Worm (Caenorhabditis elegans) whole organism, L1 larva: ENCODE results near the gene T05C12.1.

ENCODE experiments used
- C04F5.9 ChIP-seq: sonication (generic microtip); optimal IDR thresholded peaks from 2 replicates; lab custom pipeline; 2016; ENCODE audit warnings: missing genetic modification characterization, missing compliant biosample characterization
- C16A3.4 ChIP-seq: fragments of 150-350 bp; optimal IDR thresholded peaks from 2 replicates; lab custom pipeline; 2014; ENCODE audit warnings: missing biosample characterization, missing genetic modification characterization
- Y116A8C.19 ChIP-seq: sonication (generic microtip); optimal IDR thresholded peaks from 2 replicates; lab custom pipeline; 2016; ENCODE audit warnings: missing compliant biosample characterization, missing genetic modification characterization, borderline replicate concordance
- aha-1 ChIP-seq: fragments of 150-350 bp; optimal IDR thresholded peaks from 2 replicates; lab custom pipeline; 2014; ENCODE audit warnings: missing biosample characterization, missing genetic modification characterization
- aly-2 ChIP-seq: fragments of 150-350 bp; optimal IDR thresholded peaks from 2 replicates; lab custom pipeline; 2014; ENCODE audit warnings: missing biosample characterization, missing genetic modification characterization
- ama-1 ChIP-seq: fragments of 150-350 bp; optimal IDR thresholded peaks from 2 replicates; lab custom pipeline; 2014
- blmp-1 ChIP-seq: fragments of 150-350 bp; optimal IDR thresholded peaks from 2 replicates; lab custom pipeline; 2014; ENCODE audit warnings: missing biosample characterization, missing genetic modification characterization
- ceh-63 ChIP-seq: fragments of 200-800 bp; sonication (Bioruptor generic); optimal IDR thresholded peaks from 2 replicates; lab custom pipeline; 2018; ENCODE audit warnings: mild to moderate bottlenecking, missing genetic modification characterization, missing compliant biosample characterization
- ceh-82 ChIP-seq, 3 experiments: fragments of 150-350 bp in 1 of 3; sonication (generic microtip) in 2 of 3; optimal IDR thresholded peaks; 2 replicates each; lab custom pipeline; 2014 to 2017; ENCODE audit warnings: missing biosample characterization in 3 of 3, missing genetic modification characterization in 3 of 3
- ceh-90 ChIP-seq: sonication (generic microtip); optimal IDR thresholded peaks from 2 replicates; lab custom pipeline; 2016; ENCODE audit warnings: missing genetic modification characterization, missing compliant biosample characterization
- ces-1 ChIP-seq: fragments of 150-350 bp; optimal IDR thresholded peaks from 2 replicates; lab custom pipeline; 2014; ENCODE audit warnings: missing biosample characterization, missing genetic modification reagents, missing genetic modification characterization
- dpl-1 ChIP-seq, 3 experiments: fragments of 150-350 bp in 2 of 3; sonication (generic microtip) in 1 of 3; optimal IDR thresholded peaks; 2 replicates each; lab custom pipeline; 2014 to 2017; ENCODE audit warnings: missing biosample characterization in 3 of 3, missing genetic modification characterization in 3 of 3, missing genetic modification reagents in 3 of 3
- efl-1 ChIP-seq, 4 experiments: fragments of 150-350 bp; optimal IDR thresholded peaks in 3 of 4; peaks in 1 of 4; 1 replicate in 1 of 4; 2 replicates in 3 of 4; lab custom pipeline; 2014; ENCODE audit warnings: missing biosample characterization in 2 of 4, missing genetic modification characterization in 2 of 4, missing genetic modification reagents in 2 of 4
- egl-13 ChIP-seq: sonication (generic microtip); optimal IDR thresholded peaks from 2 replicates; lab custom pipeline; 2016; ENCODE audit warnings: missing genotype, missing genetic modification reagents, missing genetic modification characterization, missing compliant biosample characterization
- egl-27 ChIP-seq, 2 experiments: fragments of 150-350 bp in 1 of 2; sonication (generic microtip); optimal IDR thresholded peaks; 3 replicates each; lab custom pipeline; 2017 to 2018; ENCODE audit warnings: missing biosample characterization in 2 of 2, missing genetic modification characterization in 2 of 2, missing genetic modification reagents in 2 of 2
- elt-2 ChIP-seq: sonication (generic microtip); optimal IDR thresholded peaks from 2 replicates; lab custom pipeline; 2016; ENCODE audit warnings: missing genetic modification characterization, mild to moderate bottlenecking, inconsistent platforms, missing compliant biosample characterization, missing genetic modification reagents
- fkh-10 ChIP-seq: sonication (generic microtip); optimal IDR thresholded peaks from 2 replicates; lab custom pipeline; 2017; ENCODE audit warnings: missing biosample characterization, missing genetic modification reagents, missing genetic modification characterization
- grh-1 ChIP-seq: fragments of 200-800 bp; sonication (Bioruptor generic); IDR thresholded peaks from 2 replicates; pipeline ENCODE4 v1.3.6; 2022; ENCODE audit warnings: missing genetic modification reagents, missing genetic modification characterization, missing compliant biosample characterization
- hlh-4 ChIP-seq: sonication (generic microtip); optimal IDR thresholded peaks from 2 replicates; lab custom pipeline; 2016; ENCODE audit warnings: mild to moderate bottlenecking, missing genetic modification characterization, missing compliant biosample characterization
- lin-13 ChIP-seq: fragments of 150-350 bp; optimal IDR thresholded peaks from 2 replicates; lab custom pipeline; 2014; ENCODE audit warnings: missing biosample characterization, missing genetic modification reagents, missing genetic modification characterization
- lin-15B ChIP-seq: fragments of 150-350 bp; sonication (generic microtip); optimal IDR thresholded peaks from 3 replicates; lab custom pipeline; 2014; ENCODE audit warnings: missing biosample characterization, missing genetic modification characterization
- lin-39 ChIP-seq: fragments of 150-350 bp; optimal IDR thresholded peaks from 2 replicates; lab custom pipeline; 2014; ENCODE audit warnings: missing biosample characterization, missing genetic modification reagents, missing genetic modification characterization
- lir-3 ChIP-seq: sonication (generic microtip); optimal IDR thresholded peaks from 2 replicates; lab custom pipeline; 2016; ENCODE audit warnings: mild to moderate bottlenecking, missing genetic modification characterization, moderate library complexity, missing compliant biosample characterization; ENCODE audit not compliant: poor library complexity
- lsy-2 ChIP-seq, 2 experiments: fragments of 150-350 bp; optimal IDR thresholded peaks; 2 replicates each; lab custom pipeline; 2014; ENCODE audit warnings: missing biosample characterization in 2 of 2, missing genetic modification characterization in 2 of 2
- mab-9 ChIP-seq: fragments of 200-800 bp; sonication (Bioruptor generic); IDR thresholded peaks from 2 replicates; pipeline ENCODE4 v1.3.6; 2022; ENCODE audit warnings: missing genetic modification reagents, missing genetic modification characterization, missing compliant biosample characterization
- mef-2 ChIP-seq: fragments of 150-350 bp; optimal IDR thresholded peaks from 2 replicates; lab custom pipeline; 2014; ENCODE audit warnings: missing biosample characterization, missing genetic modification characterization
- mep-1 ChIP-seq: fragments of 150-350 bp; optimal IDR thresholded peaks from 2 replicates; lab custom pipeline; 2014; ENCODE audit warnings: missing biosample characterization, missing genetic modification characterization
- nhr-12 ChIP-seq: sonication (generic microtip); optimal IDR thresholded peaks from 2 replicates; lab custom pipeline; 2017; ENCODE audit warnings: missing biosample characterization, missing genetic modification characterization
- nhr-19 ChIP-seq: fragments of 200-800 bp; sonication (Bioruptor generic); conservative IDR thresholded peaks from 2 replicates; pipeline ENCODE4 v1.3.6; 2022; ENCODE audit warnings: missing genetic modification characterization, missing compliant biosample characterization
- nhr-20 ChIP-seq: sonication (generic microtip); optimal IDR thresholded peaks from 2 replicates; lab custom pipeline; 2016; ENCODE audit warnings: mild to moderate bottlenecking, missing genetic modification characterization, missing compliant biosample characterization
- nhr-28 ChIP-seq: fragments of 150-350 bp; optimal IDR thresholded peaks from 2 replicates; lab custom pipeline; 2014; ENCODE audit warnings: missing biosample characterization, missing genetic modification characterization
- nhr-47 ChIP-seq: sonication (generic microtip); optimal IDR thresholded peaks from 2 replicates; lab custom pipeline; 2016; ENCODE audit warnings: mild to moderate bottlenecking, missing genetic modification characterization, moderate library complexity, missing compliant biosample characterization
- nhr-77 ChIP-seq: fragments of 150-350 bp; optimal IDR thresholded peaks from 2 replicates; lab custom pipeline; 2014; ENCODE audit warnings: missing biosample characterization, missing genetic modification characterization
- nhr-84 ChIP-seq: sonication (generic microtip); optimal IDR thresholded peaks from 2 replicates; lab custom pipeline; 2017; ENCODE audit warnings: missing biosample characterization, missing genetic modification characterization
- pag-3 ChIP-seq: sonication (generic microtip); optimal IDR thresholded peaks from 2 replicates; lab custom pipeline; 2017; ENCODE audit warnings: missing genetic modification characterization, mild to moderate bottlenecking, missing compliant biosample characterization, antibody characterized with exemption, borderline replicate concordance; ENCODE audit not compliant: insufficient read depth
- rnt-1 ChIP-seq: sonication (generic microtip); optimal IDR thresholded peaks from 2 replicates; lab custom pipeline; 2016; ENCODE audit warnings: mild to moderate bottlenecking, missing genetic modification characterization, moderate library complexity, missing compliant biosample characterization
- snu-23 ChIP-seq: sonication (generic microtip); optimal IDR thresholded peaks from 2 replicates; lab custom pipeline; 2016; ENCODE audit warnings: missing genetic modification characterization, missing compliant biosample characterization
- unc-130 ChIP-seq: fragments of 150-350 bp; optimal IDR thresholded peaks from 2 replicates; lab custom pipeline; 2017; ENCODE audit warnings: missing biosample characterization, missing genetic modification characterization, inconsistent platforms
- unc-30 ChIP-seq: sonication (generic microtip); optimal IDR thresholded peaks from 2 replicates; lab custom pipeline; 2017; ENCODE audit warnings: missing biosample characterization, missing genetic modification characterization
- unc-62 ChIP-seq: fragments of 150-350 bp; optimal IDR thresholded peaks from 2 replicates; lab custom pipeline; 2014; ENCODE audit warnings: missing biosample characterization, missing genetic modification reagents, missing genetic modification characterization
- unc-98 ChIP-seq: fragments of 200-800 bp; sonication (Bioruptor generic); IDR thresholded peaks from 2 replicates; pipeline ENCODE4 v1.3.6; 2022; ENCODE audit warnings: missing genetic modification characterization, missing compliant biosample characterization
- vab-15 ChIP-seq: sonication (generic microtip); optimal IDR thresholded peaks from 2 replicates; lab custom pipeline; 2017; ENCODE audit warnings: missing genotype, mild to moderate bottlenecking, missing genetic modification characterization, missing compliant biosample characterization
- xbp-1 ChIP-seq: sonication (generic microtip); optimal IDR thresholded peaks from 2 replicates; lab custom pipeline; 2016; ENCODE audit warnings: missing genetic modification characterization, missing compliant biosample characterization
- zip-4 ChIP-seq: fragments of 200-800 bp; sonication (Bioruptor generic); optimal IDR thresholded peaks from 2 replicates; lab custom pipeline; 2018; ENCODE audit warnings: mild to moderate bottlenecking, missing genetic modification characterization, moderate library complexity, missing compliant biosample characterization
- ztf-4 ChIP-seq: fragments of 150-350 bp; optimal IDR thresholded peaks from 2 replicates; lab custom pipeline; 2014; ENCODE audit warnings: missing biosample characterization, missing genetic modification characterization

T05C12.1 gene

ce11 chrII:8128273-8129039, 45.0 kb upstream of the T05C12.1 start (continued):
- TF ChIP-seq egl-13 (peak; percentile 46), ztf-4 (peak; percentile 57), Y116A8C.19 (tag; lab: Kevin White, UChicago) (no peak), ces-1 (GFP tag; lab: Kevin White, UChicago) (no peak), xbp-1 (peak; percentile 72), unc-30 (no peak), rnt-1 (peak; percentile 78), nhr-19 (GFP tag; lab: Robert Waterston, UW) (peak; percentile 76), elt-2 (tag; lab: Kevin White, UChicago) (peak; percentile 17), unc-130 (tag; lab: Kevin White, UChicago) (peak; percentile 90), C16A3.4 (tag; lab: Kevin White, UChicago) (peak; percentile 29), zip-4 (GFP tag; lab: Kevin White, UChicago) (no peak), nhr-47 (tag; lab: Kevin White, UChicago) (peak; percentile 59), grh-1 (peak; percentile 70), efl-1 (optimal IDR thresholded peaks at IDR 0.05; lab: Kevin White, UChicago) (peak; percentile 6 to 33), efl-1 (GFP tag; optimal IDR thresholded peaks at IDR 0.05 in 1 of 2; lab: Kevin White, UChicago) (peak; percentile 12 to 58), lin-15B (tag; lab: Kevin White, UChicago) (peak; percentile 14), nhr-84 (tag; lab: Kevin White, UChicago) (no peak), vab-15 (no peak)
- TF ChIP-seq, all 84 proteins: peak for 43

ce11 chrII:8129040-8129387, 44.5 kb upstream of the T05C12.1 start:
- TF ChIP-seq ceh-63 (GFP tag; lab: Kevin White, UChicago) (no peak), efl-1 (optimal IDR thresholded peaks at IDR 0.05; lab: Kevin White, UChicago) (no peak), efl-1 (GFP tag; optimal IDR thresholded peaks at IDR 0.05 in 1 of 2; lab: Kevin White, UChicago) (peak in 1 of 2 experiments; percentile 95), unc-62 (GFP tag; lab: Kevin White, UChicago) (no peak), lin-13 (GFP tag; lab: Kevin White, UChicago) (peak; percentile 18), pag-3 (tag; lab: Kevin White, UChicago) (no peak), ztf-4 (no peak), ama-1 (lab: Kevin White, UChicago) (no peak), ceh-82 (tag; optimal IDR thresholded peaks at IDR 0.05; lab: Kevin White, UChicago) (no peak), egl-27 (tag; optimal IDR thresholded peaks at IDR 0.05; lab: Kevin White, UChicago) (no peak), dpl-1 (GFP tag; optimal IDR thresholded peaks at IDR 0.05; lab: Kevin White, UChicago) (peak in 2 of 3 experiments; percentile 6 to 19), nhr-12 (tag; lab: Kevin White, UChicago) (no peak), mab-9 (GFP tag; lab: Robert Waterston, UW) (no peak)

- TF ChIP-seq blmp-1 (tag; lab: Kevin White, UChicago) (peak; percentile 26), nhr-77 (tag; lab: Kevin White, UChicago) (no peak), xbp-1 (peak; percentile 3), lin-39 (tag; lab: Kevin White, UChicago) (peak; percentile 57), rnt-1 (peak; percentile 64), unc-98 (no peak), zip-4 (GFP tag; lab: Kevin White, UChicago) (no peak), mep-1 (tag; lab: Kevin White, UChicago) (peak; percentile 34), aly-2 (no peak), nhr-28 (tag; lab: Kevin White, UChicago) (no peak), ces-1 (GFP tag; lab: Kevin White, UChicago) (no peak), lsy-2 (tag; optimal IDR thresholded peaks at IDR 0.05; lab: Kevin White, UChicago) (peak; percentile 49 to 52), nhr-47 (tag; lab: Kevin White, UChicago) (peak; percentile 1), lir-3 (tag; lab: Kevin White, UChicago) (peak; percentile 3), elt-2 (tag; lab: Kevin White, UChicago) (no peak), lin-15B (tag; lab: Kevin White, UChicago) (no peak), ceh-90 (tag; lab: Kevin White, UChicago) (no peak), aha-1 (tag; lab: Kevin White, UChicago) (no peak), hlh-4 (tag; lab: Kevin White, UChicago) (no peak), snu-23 (GFP tag; lab: Kevin White, UChicago) (peak; percentile 3), efl-1 (optimal IDR thresholded peaks at IDR 0.05; lab: Kevin White, UChicago) (no peak), efl-1 (GFP tag; optimal IDR thresholded peaks at IDR 0.05 in 1 of 2; lab: Kevin White, UChicago) (no peak), Y116A8C.19 (tag; lab: Kevin White, UChicago) (no peak), nhr-20 (peak; percentile 29), nhr-84 (tag; lab: Kevin White, UChicago) (no peak), fkh-10 (GFP tag; lab: Kevin White, UChicago) (no peak), nhr-19 (GFP tag; lab: Robert Waterston, UW) (peak; percentile 49), ztf-4 (no peak), C04F5.9 (tag; lab: Kevin White, UChicago) (no peak), mef-2 (tag; lab: Kevin White, UChicago) (no peak)
These were observed 43.9 kb upstream of the T05C12.1 start, which contains the start of gene ulp-4 for ce11 chrII:8129495-8130010. Gene ulp-4 (plus strand): TSS chrII:8129960.
